Worm (Caenorhabditis elegans) whole organism, midembryonic: ENCODE results near the gene Y41C4A.18.

Experiments used
- T22C8.4 ChIP-seq: fragments of 200-800 bp; sonication (Bioruptor generic); IDR thresholded peaks from 2 replicates; pipeline ENCODE4 v1.3.6; 2022; ENCODE audit warnings: missing genetic modification characterization, missing compliant biosample characterization
- cog-1 ChIP-seq: sonication (generic microtip); optimal IDR thresholded peaks from 2 replicates; lab custom pipeline; 2016; ENCODE audit warnings: missing genetic modification characterization, missing compliant biosample characterization
- flt-1 ChIP-seq: fragments of 200-800 bp; sonication (Bioruptor generic); IDR thresholded peaks from 2 replicates; pipeline ENCODE4 v1.3.6; 2022; ENCODE audit warnings: missing genetic modification characterization, missing compliant biosample characterization
- klf-2 ChIP-seq: fragments of 200-800 bp; sonication (Bioruptor generic); conservative IDR thresholded peaks from 2 replicates; pipeline ENCODE4 v1.3.6; 2022; ENCODE audit warnings: missing genetic modification reagents, missing genetic modification characterization, missing compliant biosample characterization
- med-1 ChIP-seq: sonication (generic microtip); optimal IDR thresholded peaks from 2 replicates; lab custom pipeline; 2017; ENCODE audit warnings: missing genetic modification characterization, mild to moderate bottlenecking, missing compliant biosample characterization, antibody characterized with exemption, missing genetic modification reagents; ENCODE audit not compliant: insufficient read depth
- ref-1 ChIP-seq: fragments of 200-800 bp; sonication (Bioruptor generic); conservative IDR thresholded peaks from 2 replicates; pipeline ENCODE4 v1.3.6; 2022; ENCODE audit warnings: missing genetic modification reagents, missing genetic modification characterization, missing compliant biosample characterization
- tab-1 ChIP-seq: fragments of 200-800 bp; sonication (Bioruptor generic); IDR thresholded peaks from 2 replicates; pipeline ENCODE4 v1.3.6; 2022; ENCODE audit warnings: missing genetic modification characterization, missing compliant biosample characterization

- TF ChIP-seq cog-1 (tag; lab: Kevin White, UChicago): no peak
- TF ChIP-seq tab-1: no peak
- no peak for TF ChIP-seq T22C8.4 (GFP tag; lab: Robert Waterston, UW)
- TF ChIP-seq klf-2 (GFP tag; lab: Robert Waterston, UW): no peak
- no peak for TF ChIP-seq ref-1
- TF ChIP-seq med-1 (GFP tag; lab: Kevin White, UChicago): no peak
- TF ChIP-seq flt-1 (GFP tag; lab: Robert Waterston, UW): no peak
Measured at ce11 chrIII:11727010-11727409, 3.4 kb upstream of the Y41C4A.18 start.
